Fruit fly (Drosophila melanogaster) whole organism, wandering third instar larva: ENCODE data around the gene Dsp1.

ENCODE experiments used
- Abd-B ChIP-seq: fragments of >200 bp; optimal IDR thresholded peaks from 2 replicates; lab custom pipeline; 2017; ENCODE audit warnings: missing biosample characterization, missing genetic modification characterization
- CrebA ChIP-seq: fragments of 200-800 bp; sonication (Bioruptor generic); optimal IDR thresholded peaks from 2 replicates; lab custom pipeline; 2016; ENCODE audit warnings: missing biosample characterization, mild to moderate bottlenecking, missing genetic modification characterization, borderline replicate concordance
- Dfd ChIP-seq: fragments of >200 bp; optimal IDR thresholded peaks from 2 replicates; lab custom pipeline; 2017; ENCODE audit warnings: missing biosample characterization, missing genetic modification characterization
- Hr83 ChIP-seq: fragments of 200-300 bp; sonication (Bioruptor generic); optimal IDR thresholded peaks from 2 replicates; lab custom pipeline; 2016; ENCODE audit warnings: missing biosample characterization, mild to moderate bottlenecking, missing genetic modification characterization, moderate library complexity; ENCODE audit not compliant: poor library complexity, severe bottlenecking
- Mio ChIP-seq: sonication (Bioruptor generic); optimal IDR thresholded peaks from 2 replicates; lab custom pipeline; 2016; ENCODE audit warnings: missing biosample characterization, missing genetic modification characterization
- OdsH ChIP-seq: fragments of 200-800 bp; sonication (Bioruptor generic); optimal IDR thresholded peaks from 2 replicates; lab custom pipeline; 2016; ENCODE audit warnings: missing biosample characterization, mild to moderate bottlenecking, missing genetic modification characterization
- Rel ChIP-seq, 2 experiments: fragments of 200-800 bp; sonication (Bioruptor generic) in 1 of 2; optimal IDR thresholded peaks; 2 replicates in 1 of 2; 3 replicates in 1 of 2; lab custom pipeline; 2016 to 2019; ENCODE audit warnings: mild to moderate bottlenecking in 2 of 2, missing biosample characterization in 2 of 2, missing genetic modification characterization in 2 of 2, moderate library complexity in 1 of 2
- foxo ChIP-seq, 2 experiments: fragments of 200-800 bp; sonication (Bioruptor generic); optimal IDR thresholded peaks; 2 replicates in 1 of 2; 3 replicates in 1 of 2; lab custom pipeline; 2016 to 2017; ENCODE audit warnings: missing biosample characterization in 2 of 2, missing genetic modification characterization in 2 of 2
- sv ChIP-seq: fragments of 200-800 bp; sonication (Bioruptor generic); optimal IDR thresholded peaks from 3 replicates; lab custom pipeline; 2016; ENCODE audit warnings: missing biosample characterization, missing genetic modification characterization
- usp ChIP-seq: fragments of >200 bp; optimal IDR thresholded peaks from 2 replicates; lab custom pipeline; 2017; ENCODE audit warnings: missing biosample characterization, missing genetic modification characterization

dm6 chrX:16292646-16293045 lies 40.8 kb upstream of the Dsp1 start:
- TF ChIP-seq Dfd (GFP tag; lab: Kevin White, UChicago) (no peak), Rel (GFP tag; optimal IDR thresholded peaks at IDR 0.05; lab: Kevin White, UChicago) (no peak), Rel (tag; optimal IDR thresholded peaks at IDR 0.05; lab: Kevin White, UChicago) (peak; percentile 56), usp (GFP tag; lab: Kevin White, UChicago) (no peak), CrebA (GFP tag; lab: Kevin White, UChicago) (no peak), Abd-B (GFP tag; lab: Kevin White, UChicago) (no peak), Hr83 (GFP tag; lab: Kevin White, UChicago) (no peak), foxo (GFP tag; optimal IDR thresholded peaks at IDR 0.05; lab: Kevin White, UChicago) (no peak), Mio (GFP tag; lab: Kevin White, UChicago) (no peak), sv (no peak), OdsH (GFP tag; lab: Kevin White, UChicago) (no peak)
